Worm (Caenorhabditis elegans) whole organism, L1 larva: Measurements from ENCODE around the gene nspe-2.

ENCODE experiments used
- fos-1 ChIP-seq: fragments of 150-350 bp; optimal IDR thresholded peaks from 2 replicates; lab custom pipeline; 2014; ENCODE audit warnings: missing biosample characterization, missing genetic modification characterization
- nhr-11 ChIP-seq: fragments of 150-350 bp; optimal IDR thresholded peaks from 2 replicates; lab custom pipeline; 2014; ENCODE audit warnings: missing biosample characterization, missing genetic modification characterization
- nhr-12 ChIP-seq: sonication (generic microtip); optimal IDR thresholded peaks from 2 replicates; lab custom pipeline; 2017; ENCODE audit warnings: missing biosample characterization, missing genetic modification characterization
- nhr-77 ChIP-seq: fragments of 150-350 bp; optimal IDR thresholded peaks from 2 replicates; lab custom pipeline; 2014; ENCODE audit warnings: missing biosample characterization, missing genetic modification characterization
- unc-62 ChIP-seq: fragments of 150-350 bp; optimal IDR thresholded peaks from 2 replicates; lab custom pipeline; 2014; ENCODE audit warnings: missing biosample characterization, missing genetic modification reagents, missing genetic modification characterization
- unc-86 ChIP-seq: sonication (generic microtip); optimal IDR thresholded peaks from 2 replicates; lab custom pipeline; 2016; ENCODE audit warnings: missing genetic modification characterization, missing compliant biosample characterization

DNA sequence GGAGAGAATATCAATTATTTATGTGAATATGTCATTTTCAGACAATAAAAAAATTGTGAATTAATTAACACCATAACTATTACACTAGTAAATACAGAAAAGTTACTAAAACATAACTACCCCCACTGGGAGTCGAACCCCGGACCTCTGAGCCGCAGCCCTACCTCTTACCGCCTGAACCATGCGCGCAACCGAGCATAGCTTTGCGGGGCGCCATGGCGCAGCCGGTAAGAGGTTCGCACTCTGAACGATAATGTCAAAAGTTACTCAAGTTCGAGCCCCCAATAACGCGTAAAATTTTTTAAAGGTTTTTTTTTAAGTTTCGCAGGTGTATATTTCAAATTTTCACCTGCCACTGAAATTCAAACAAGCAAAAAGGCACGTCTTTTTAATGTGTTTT, 46.9 kb upstream of the nspe-2 start:
- TF ChIP-seq unc-86 (tag; lab: Kevin White, UChicago) (no peak), nhr-12 (tag; lab: Kevin White, UChicago) (no peak), nhr-77 (tag; lab: Kevin White, UChicago) (no peak), nhr-11 (tag; lab: Kevin White, UChicago) (no peak), fos-1 (tag; lab: Kevin White, UChicago) (no peak), unc-62 (GFP tag; lab: Kevin White, UChicago) (no peak)
